Worm (Caenorhabditis elegans) whole organism, mixed stage, embryonic: ENCODE measurements around the gene srr-3.

ENCODE experiments used
- M03D4.4 ChIP-seq: sonication (generic microtip); optimal IDR thresholded peaks from 2 replicates; lab custom pipeline; 2017; ENCODE audit warnings: mild to moderate bottlenecking, missing genetic modification characterization, missing compliant biosample characterization
- blmp-1 ChIP-seq: fragments of 150-350 bp; optimal IDR thresholded peaks from 2 replicates; lab custom pipeline; 2014; ENCODE audit warnings: missing biosample characterization, missing genetic modification characterization
- ceh-39 ChIP-seq: fragments of 150-350 bp; optimal IDR thresholded peaks from 2 replicates; lab custom pipeline; 2014; ENCODE audit warnings: missing biosample characterization, missing genetic modification characterization
- ceh-43 ChIP-seq: fragments of 200-800 bp; sonication (Bioruptor generic); optimal IDR thresholded peaks from 2 replicates; lab custom pipeline; 2018; ENCODE audit warnings: mild to moderate bottlenecking, missing genetic modification characterization, moderate library complexity, missing compliant biosample characterization
- ceh-83 ChIP-seq: fragments of 200-800 bp; sonication (Bioruptor generic); optimal IDR thresholded peaks from 2 replicates; lab custom pipeline; 2018; ENCODE audit warnings: mild to moderate bottlenecking, missing genetic modification characterization, missing compliant biosample characterization
- cnd-1 ChIP-seq: fragments of 200-800 bp; sonication (Bioruptor generic); optimal IDR thresholded peaks from 2 replicates; lab custom pipeline; 2018; ENCODE audit warnings: mild to moderate bottlenecking, missing genetic modification characterization, missing compliant biosample characterization
- drap-1 ChIP-seq: fragments of 200-800 bp; sonication (Bioruptor generic); optimal IDR thresholded peaks from 3 replicates; lab custom pipeline; 2018; ENCODE audit warnings: mild to moderate bottlenecking, missing genetic modification characterization, missing compliant biosample characterization
- elt-3 ChIP-seq: fragments of 150-350 bp; optimal IDR thresholded peaks from 2 replicates; lab custom pipeline; 2014; ENCODE audit warnings: missing biosample characterization, missing genetic modification characterization
- flh-1 ChIP-seq: fragments of 200-800 bp; sonication (Bioruptor generic); optimal IDR thresholded peaks from 2 replicates; lab custom pipeline; 2018; ENCODE audit warnings: mild to moderate bottlenecking, missing genetic modification characterization, moderate library complexity, missing compliant biosample characterization
- ham-2 ChIP-seq: fragments of 200-800 bp; sonication (Bioruptor generic); optimal IDR thresholded peaks from 2 replicates; lab custom pipeline; 2018; ENCODE audit warnings: mild to moderate bottlenecking, missing genetic modification characterization, missing compliant biosample characterization
- hlh-1 ChIP-seq: fragments of 150-350 bp; optimal IDR thresholded peaks from 2 replicates; lab custom pipeline; 2014; ENCODE audit warnings: missing biosample characterization, missing genetic modification reagents, missing genetic modification characterization
- lin-13 ChIP-seq: fragments of 150-350 bp; optimal IDR thresholded peaks from 2 replicates; lab custom pipeline; 2014; ENCODE audit warnings: missing biosample characterization, missing genetic modification characterization
- lin-32 ChIP-seq: fragments of 200-800 bp; sonication (Bioruptor generic); optimal IDR thresholded peaks from 2 replicates; lab custom pipeline; 2018; ENCODE audit warnings: mild to moderate bottlenecking, missing genetic modification characterization, missing compliant biosample characterization
- lsy-2 ChIP-seq: fragments of 150-350 bp; optimal IDR thresholded peaks from 2 replicates; lab custom pipeline; 2014; ENCODE audit warnings: missing biosample characterization, missing genetic modification characterization
- mab-5 ChIP-seq: fragments of 150-350 bp; optimal IDR thresholded peaks from 2 replicates; lab custom pipeline; 2014; ENCODE audit warnings: missing biosample characterization, missing genetic modification characterization
- mls-2 ChIP-seq: sonication (generic microtip); optimal IDR thresholded peaks from 2 replicates; lab custom pipeline; 2016; ENCODE audit warnings: mild to moderate bottlenecking, missing genetic modification characterization, moderate library complexity, missing compliant biosample characterization
- nhr-12 ChIP-seq: fragments of 150-350 bp; optimal IDR thresholded peaks from 2 replicates; lab custom pipeline; 2014; ENCODE audit warnings: missing biosample characterization, missing genetic modification characterization
- nhr-2 ChIP-seq: fragments of 150-350 bp; optimal IDR thresholded peaks from 2 replicates; lab custom pipeline; 2014; ENCODE audit warnings: missing biosample characterization, missing genetic modification characterization
- nhr-237 ChIP-seq: fragments of 150-350 bp; optimal IDR thresholded peaks from 2 replicates; lab custom pipeline; 2014; ENCODE audit warnings: missing biosample characterization, missing genetic modification characterization
- nhr-28 ChIP-seq: fragments of 150-350 bp; optimal IDR thresholded peaks from 2 replicates; lab custom pipeline; 2014; ENCODE audit warnings: missing biosample characterization, missing genetic modification characterization
- nhr-76 ChIP-seq: sonication (generic microtip); optimal IDR thresholded peaks from 2 replicates; lab custom pipeline; 2017; ENCODE audit warnings: missing biosample characterization, missing genetic modification characterization
- pha-4 ChIP-seq: fragments of 150-350 bp; optimal IDR thresholded peaks from 2 replicates; lab custom pipeline; 2018; ENCODE audit warnings: missing biosample characterization, missing genetic modification reagents, missing genetic modification characterization
- sem-2 ChIP-seq: fragments of 200-800 bp; sonication (Bioruptor generic); optimal IDR thresholded peaks from 2 replicates; lab custom pipeline; 2018; ENCODE audit warnings: mild to moderate bottlenecking, missing genetic modification characterization, missing compliant biosample characterization
- snpc-4 ChIP-seq: fragments of 150-350 bp; optimal IDR thresholded peaks from 2 replicates; lab custom pipeline; 2014; ENCODE audit warnings: missing biosample characterization, missing genetic modification characterization
- sptf-1 ChIP-seq: sonication (generic microtip); optimal IDR thresholded peaks from 2 replicates; lab custom pipeline; 2017; ENCODE audit warnings: mild to moderate bottlenecking, missing genetic modification characterization, moderate library complexity, missing compliant biosample characterization
- unc-120 ChIP-seq: sonication (generic microtip); optimal IDR thresholded peaks from 2 replicates; lab custom pipeline; 2017; ENCODE audit warnings: missing genetic modification characterization, missing compliant biosample characterization; ENCODE audit not compliant: poor library complexity, severe bottlenecking
- unc-39 ChIP-seq: fragments of 150-350 bp; optimal IDR thresholded peaks from 2 replicates; lab custom pipeline; 2014; ENCODE audit warnings: missing biosample characterization, missing genetic modification characterization
- unc-62 ChIP-seq: fragments of 150-350 bp; optimal IDR thresholded peaks from 2 replicates; lab custom pipeline; 2014; ENCODE audit warnings: missing biosample characterization, missing genetic modification reagents, missing genetic modification characterization
- zip-8 ChIP-seq: fragments of 150-350 bp; optimal IDR thresholded peaks from 2 replicates; lab custom pipeline; 2014; ENCODE audit warnings: missing biosample characterization, missing genetic modification characterization
- ztf-11 ChIP-seq: fragments of 150-350 bp; optimal IDR thresholded peaks from 2 replicates; lab custom pipeline; 2014; ENCODE audit warnings: missing biosample characterization, missing genetic modification characterization

Gene srr-3

ce11 chrV:16480919-16481630 lies 27.5 kb downstream of the srr-3 start, which contains the start of the genes F57E7.4 and spig-6:
TSS of gene F57E7.4 (minus strand) at chrV:16481019.
TSS of gene spig-6 (plus strand) at chrV:16481580.
- TF ChIP-seq lin-13 (tag; lab: Kevin White, UChicago) (no peak), mls-2 (no peak), mab-5 (tag; lab: Kevin White, UChicago) (no peak), sem-2 (GFP tag; lab: Kevin White, UChicago) (no peak), nhr-2 (tag; lab: Kevin White, UChicago) (no peak), lsy-2 (tag; lab: Kevin White, UChicago) (no peak), ceh-43 (GFP tag; lab: Kevin White, UChicago) (no peak), ham-2 (GFP tag; lab: Kevin White, UChicago) (no peak), ceh-39 (tag; lab: Kevin White, UChicago) (no peak), nhr-28 (no peak), blmp-1 (tag; lab: Kevin White, UChicago) (no peak), pha-4 (tag; lab: Kevin White, UChicago) (no peak)
- TF ChIP-seq, all 35 proteins: peak for 0

DNA sequence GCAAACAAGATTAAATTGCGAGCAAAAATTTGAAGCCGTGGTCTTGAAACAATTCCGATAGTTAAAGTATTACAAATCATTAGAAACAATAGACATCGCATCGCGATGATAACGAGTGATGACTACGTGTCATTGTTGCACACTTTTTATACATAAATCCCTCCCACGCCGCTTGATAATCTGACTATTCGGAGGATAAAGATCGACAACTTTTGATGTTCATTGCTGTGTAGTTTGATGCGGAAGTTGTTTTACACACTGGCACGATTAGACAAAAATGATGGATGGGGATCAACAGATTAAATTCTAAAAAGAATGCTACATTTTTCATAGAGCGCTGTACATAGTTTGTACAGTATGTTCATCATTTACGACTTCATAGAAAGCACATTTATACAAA lies 29.3 kb downstream of the srr-3 start, which contains the start of gene T08G3.11:
T08G3.11 (minus strand) TSS at position 101 of the 400 bp plus-strand sequence.
- TF ChIP-seq lsy-2 (tag; lab: Kevin White, UChicago) (no peak), ceh-83 (GFP tag; lab: Kevin White, UChicago) (no peak), nhr-12 (tag; lab: Kevin White, UChicago) (no peak), nhr-2 (tag; lab: Kevin White, UChicago) (no peak), hlh-1 (tag; lab: Kevin White, UChicago) (no peak), unc-62 (GFP tag; lab: Kevin White, UChicago) (no peak), nhr-237 (tag; lab: Kevin White, UChicago) (no peak), mls-2 (no peak), drap-1 (GFP tag; lab: Kevin White, UChicago) (no peak), elt-3 (tag; lab: Kevin White, UChicago) (no peak), cnd-1 (tag; lab: Kevin White, UChicago) (no peak), ceh-39 (tag; lab: Kevin White, UChicago) (no peak), M03D4.4 (tag; lab: Kevin White, UChicago) (no peak)

- TF ChIP-seq M03D4.4 (tag; lab: Kevin White, UChicago) (no peak), nhr-76 (tag; lab: Kevin White, UChicago) (no peak), snpc-4 (tag; lab: Kevin White, UChicago) (no peak), zip-8 (no peak), blmp-1 (tag; lab: Kevin White, UChicago) (no peak), elt-3 (tag; lab: Kevin White, UChicago) (no peak), flh-1 (GFP tag; lab: Kevin White, UChicago) (no peak), ztf-11 (no peak), ham-2 (GFP tag; lab: Kevin White, UChicago) (no peak), unc-120 (tag; lab: Kevin White, UChicago) (no peak), pha-4 (tag; lab: Kevin White, UChicago) (no peak), mls-2 (no peak), ceh-39 (tag; lab: Kevin White, UChicago) (no peak), unc-62 (GFP tag; lab: Kevin White, UChicago) (no peak), mab-5 (tag; lab: Kevin White, UChicago) (no peak), ceh-43 (GFP tag; lab: Kevin White, UChicago) (no peak), nhr-2 (tag; lab: Kevin White, UChicago) (no peak), unc-39 (no peak), lin-32 (GFP tag; lab: Kevin White, UChicago) (no peak)
Observed at ce11 chrV:16471995-16472563, 36.5 kb downstream of the srr-3 start, which contains the start of gene srw-35. TSS of gene srw-35 (plus strand) at chrV:16472513.

- no peak for TF ChIP-seq nhr-28
- TF ChIP-seq ceh-43 (GFP tag; lab: Kevin White, UChicago): no peak
- no peak for TF ChIP-seq pha-4 (tag; lab: Kevin White, UChicago)
- TF ChIP-seq mls-2: no peak
- no peak for TF ChIP-seq nhr-2 (tag; lab: Kevin White, UChicago)
- TF ChIP-seq mab-5 (tag; lab: Kevin White, UChicago): no peak
- TF ChIP-seq nhr-237 (tag; lab: Kevin White, UChicago): no peak
- no peak for TF ChIP-seq lin-13 (tag; lab: Kevin White, UChicago)
- no peak for TF ChIP-seq ceh-39 (tag; lab: Kevin White, UChicago)
- no peak for TF ChIP-seq sptf-1 (tag; lab: Kevin White, UChicago)
- no peak for TF ChIP-seq ceh-83 (GFP tag; lab: Kevin White, UChicago)
- TF ChIP-seq, all 35 proteins: peak for 0
Observed at ce11 chrV:16470916-16471315, 37.7 kb downstream of the srr-3 start, which contains the start of gene srh-138. TSS of gene srh-138 (minus strand) at chrV:16471016.
